Fruit fly (Drosophila melanogaster) Kc167 (cell line): ENCODE results near the gene CG4842.

Experiments
- Myc ChIP-seq: fragments of >200 bp; optimal IDR thresholded peaks from 2 replicates; lab custom pipeline; 2017; ENCODE audit warnings: missing external identifiers
- Sin3A ChIP-seq: fragments of >200 bp; optimal IDR thresholded peaks from 2 replicates; lab custom pipeline; 2018; ENCODE audit warnings: missing external identifiers
- h ChIP-seq: fragments of >200 bp; optimal IDR thresholded peaks from 3 replicates; lab custom pipeline; 2018; ENCODE audit warnings: missing external identifiers
- insv ChIP-seq: fragments of >200 bp; optimal IDR thresholded peaks from 3 replicates; lab custom pipeline; 2018; ENCODE audit warnings: missing external identifiers
- psq ChIP-seq: fragments of >200 bp; optimal IDR thresholded peaks from 2 replicates; lab custom pipeline; 2017; ENCODE audit warnings: missing external identifiers
- ttk ChIP-seq: sonication (Bioruptor generic); optimal IDR thresholded peaks from 2 replicates; lab custom pipeline; 2017; ENCODE audit warnings: missing external identifiers

Gene CG4842

dm6 chr3L:16402253-16402652, 34.1 kb downstream of the CG4842 start:
- TF ChIP-seq insv (lab: Kevin White, UChicago), result no peak
- TF ChIP-seq Myc, result no peak
- TF ChIP-seq h (lab: Kevin White, UChicago), result no peak
- no peak for TF ChIP-seq Sin3A (lab: Kevin White, UChicago)
- TF ChIP-seq ttk (lab: Kevin White, UChicago), result no peak
- no peak for TF ChIP-seq psq (lab: Kevin White, UChicago)

DNA sequence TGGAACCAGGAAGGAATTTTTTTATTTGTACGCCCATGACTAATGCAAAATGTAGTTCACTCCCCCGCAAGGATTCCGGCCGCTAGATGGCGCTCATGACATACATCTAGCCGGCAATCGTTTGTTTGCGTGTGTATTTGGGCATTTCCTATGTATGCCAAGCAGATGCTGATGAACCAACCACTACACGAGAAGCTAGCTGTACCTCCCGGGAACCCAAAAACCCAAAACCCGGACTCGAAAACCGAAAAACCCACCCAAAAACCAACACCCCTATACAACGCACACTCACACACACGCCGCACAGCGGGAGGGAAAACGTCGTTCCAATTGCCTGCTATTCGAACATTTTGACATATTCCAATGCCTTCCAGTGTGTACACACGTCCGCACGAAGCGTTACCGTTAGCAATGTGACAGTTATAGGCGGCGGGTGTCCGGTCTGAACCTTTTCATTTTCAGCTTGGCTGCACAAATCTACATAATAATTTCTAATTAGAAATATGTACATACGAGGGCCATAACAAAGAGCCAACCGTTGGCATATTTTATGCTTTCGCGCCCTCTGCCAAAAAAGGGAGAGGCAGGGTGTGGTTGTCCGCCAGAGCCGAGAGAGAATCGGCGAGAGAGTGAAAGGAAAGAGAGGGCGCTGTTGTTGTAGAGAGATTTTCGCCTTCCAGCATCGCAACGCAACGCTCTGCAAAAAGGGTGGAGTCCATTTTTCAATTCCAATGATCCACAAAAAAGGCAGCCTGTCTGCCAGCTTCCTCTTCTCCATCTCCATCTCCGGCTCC, 39.8 kb downstream of the CG4842 start:
- no peak for TF ChIP-seq insv (lab: Kevin White, UChicago)
- no peak for TF ChIP-seq Sin3A (lab: Kevin White, UChicago)

DNA sequence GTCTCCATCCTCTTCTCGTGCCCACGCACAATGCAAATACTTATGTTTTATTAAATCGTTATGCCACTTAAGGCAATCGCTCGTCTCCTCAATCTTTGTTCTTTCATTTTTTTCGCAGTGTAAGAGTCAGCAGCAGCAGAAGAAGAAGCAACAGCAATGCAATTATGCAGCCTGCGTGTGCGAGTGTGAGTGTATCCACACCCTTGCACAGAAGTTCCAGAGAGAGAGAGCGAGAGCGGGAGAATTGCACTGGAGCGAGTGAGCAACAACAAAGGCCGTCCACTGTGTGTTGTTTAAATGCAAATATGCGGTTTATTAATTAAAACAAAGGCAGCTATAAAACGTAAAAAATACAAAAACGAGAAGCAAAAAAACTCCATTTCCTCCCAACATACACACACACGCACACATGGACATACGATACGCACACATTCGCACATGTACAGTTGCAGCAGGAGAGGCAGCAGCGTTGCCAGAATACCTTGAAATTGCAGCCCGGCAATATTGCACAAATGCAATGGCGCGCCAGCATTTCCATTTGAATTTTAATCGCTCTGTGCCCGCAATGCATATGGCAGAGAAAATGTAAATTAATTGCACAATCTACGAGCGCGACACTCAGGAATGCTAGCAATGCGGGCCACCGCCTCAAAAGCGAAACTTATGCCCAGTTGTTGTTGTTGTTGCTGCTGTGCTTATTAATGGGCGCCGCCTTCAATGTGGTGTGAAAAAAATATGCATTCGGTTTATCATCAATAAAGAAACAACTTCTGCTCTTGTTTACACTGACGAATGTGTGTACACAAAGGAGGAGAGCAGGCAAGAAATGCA, 40.6 kb downstream of the CG4842 start:
- no peak for TF ChIP-seq psq (lab: Kevin White, UChicago)
- TF ChIP-seq Sin3A (lab: Kevin White, UChicago), result no peak
- TF ChIP-seq Myc, result no peak

DNA sequence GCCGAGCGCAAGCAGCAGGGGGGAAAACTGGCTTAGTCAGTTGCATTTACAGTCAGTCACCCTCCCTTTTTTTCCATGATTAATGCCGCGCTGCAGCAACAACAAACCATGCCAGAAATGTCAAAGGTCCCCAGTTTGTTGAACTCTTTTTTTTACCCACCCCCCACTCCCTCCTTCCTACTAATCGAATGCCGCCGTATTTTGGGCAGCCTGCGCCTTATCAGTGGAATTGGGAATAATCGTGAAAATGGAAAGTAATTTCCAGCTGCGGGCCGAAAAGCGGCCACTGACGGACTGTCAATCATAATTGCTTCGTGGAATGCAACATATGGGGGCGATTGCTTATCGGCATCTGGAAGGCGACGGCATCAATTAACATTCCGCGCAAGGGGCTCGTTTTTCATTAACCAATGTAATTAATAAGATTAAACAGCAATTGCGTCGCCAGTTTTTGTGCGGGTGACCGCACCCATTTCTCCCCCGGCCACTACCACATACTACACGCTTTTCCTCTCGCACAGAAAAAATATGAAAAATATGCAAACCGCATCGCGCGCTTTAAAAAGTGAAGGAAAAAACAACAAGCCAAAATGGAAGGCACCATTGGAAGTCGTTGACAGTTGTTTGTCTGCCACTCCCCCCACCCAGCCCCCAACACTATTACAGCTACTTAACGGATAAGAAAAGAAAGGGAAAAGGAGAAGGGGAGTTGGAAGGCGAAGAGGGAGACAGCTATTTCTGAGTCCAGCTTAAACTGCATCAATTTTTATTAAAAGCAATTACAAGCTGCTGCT, 41.4 kb downstream of the CG4842 start:
- TF ChIP-seq Myc, result no peak
- no peak for TF ChIP-seq ttk (lab: Kevin White, UChicago)
- no peak for TF ChIP-seq insv (lab: Kevin White, UChicago)
- TF ChIP-seq Sin3A (lab: Kevin White, UChicago), result no peak
- no peak for TF ChIP-seq psq (lab: Kevin White, UChicago)
- TF ChIP-seq h (lab: Kevin White, UChicago), result no peak

DNA sequence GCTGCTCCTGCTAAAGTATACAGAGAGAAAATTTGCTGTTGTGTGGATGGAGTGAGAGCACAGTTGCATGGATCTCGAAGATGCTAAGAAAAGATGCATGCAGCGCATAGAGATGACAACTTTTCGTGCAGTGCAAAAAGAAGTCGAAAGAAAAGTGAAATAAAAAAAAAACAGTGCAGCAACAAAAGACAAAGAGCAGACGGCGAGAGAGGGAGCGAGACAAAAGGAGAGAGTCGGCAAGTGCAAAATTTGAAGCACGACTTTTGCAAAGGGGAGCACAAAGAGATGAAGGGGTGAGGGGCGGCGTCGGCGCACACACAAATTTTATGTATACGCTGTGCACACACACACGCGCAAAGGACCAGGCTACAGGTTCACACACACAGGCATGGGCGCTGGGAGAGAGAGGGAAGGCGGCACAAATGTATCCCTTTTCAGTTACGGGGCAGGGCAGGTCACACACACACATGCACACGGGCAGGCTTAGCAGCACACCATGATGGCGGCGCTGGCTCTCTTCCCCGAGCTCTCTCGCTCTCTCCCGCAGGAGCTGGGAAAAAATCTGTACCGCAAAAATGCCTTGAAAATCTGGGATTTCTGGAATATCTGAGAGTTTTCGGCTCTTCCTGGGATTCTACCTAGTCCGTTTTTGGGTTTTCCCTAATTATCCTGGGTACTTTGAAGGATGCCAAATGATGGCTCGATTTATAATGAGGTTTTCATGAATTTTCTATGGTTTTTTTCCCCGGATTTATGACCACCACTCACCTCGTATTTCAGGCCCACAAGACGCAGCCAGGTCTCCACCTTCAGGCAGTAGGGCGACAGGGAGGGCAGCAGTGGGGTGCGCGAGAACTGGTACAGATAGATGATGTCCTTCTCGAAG, 42.3 kb downstream of the CG4842 start:
- TF ChIP-seq psq (lab: Kevin White, UChicago), result no peak
- TF ChIP-seq insv (lab: Kevin White, UChicago), result no peak
- TF ChIP-seq h (lab: Kevin White, UChicago), result no peak
- no peak for TF ChIP-seq Myc
- TF ChIP-seq ttk (lab: Kevin White, UChicago), result no peak
- TF ChIP-seq Sin3A (lab: Kevin White, UChicago), result no peak

DNA sequence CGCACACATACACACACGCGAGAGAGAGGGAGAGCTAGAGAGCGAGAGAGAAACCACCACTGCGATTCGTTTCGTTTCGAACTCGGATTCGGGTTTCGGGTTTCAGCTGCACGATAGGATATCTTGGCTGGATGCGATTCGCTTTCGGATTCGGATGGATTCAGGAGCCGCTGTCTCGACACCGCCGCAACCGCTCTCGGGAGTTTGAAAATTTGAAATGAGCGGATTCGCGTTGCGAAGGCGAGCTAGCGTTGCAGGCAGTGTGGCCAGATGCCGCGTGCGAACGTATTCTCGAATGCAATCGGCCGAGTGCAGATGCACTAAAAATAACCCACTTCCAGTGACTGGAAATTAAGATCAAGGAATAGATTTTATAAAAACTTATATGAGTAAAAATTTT, 43.4 kb downstream of the CG4842 start, which contains the start of gene fax:
Gene fax (minus strand): TSS at position 263 of the 400 bp plus-strand sequence.
- no peak for TF ChIP-seq Myc
- no peak for TF ChIP-seq psq (lab: Kevin White, UChicago)
- TF ChIP-seq h (lab: Kevin White, UChicago), result no peak
- TF ChIP-seq Sin3A (lab: Kevin White, UChicago), result no peak
- TF ChIP-seq insv (lab: Kevin White, UChicago), result no peak
- TF ChIP-seq ttk (lab: Kevin White, UChicago), result no peak

DNA sequence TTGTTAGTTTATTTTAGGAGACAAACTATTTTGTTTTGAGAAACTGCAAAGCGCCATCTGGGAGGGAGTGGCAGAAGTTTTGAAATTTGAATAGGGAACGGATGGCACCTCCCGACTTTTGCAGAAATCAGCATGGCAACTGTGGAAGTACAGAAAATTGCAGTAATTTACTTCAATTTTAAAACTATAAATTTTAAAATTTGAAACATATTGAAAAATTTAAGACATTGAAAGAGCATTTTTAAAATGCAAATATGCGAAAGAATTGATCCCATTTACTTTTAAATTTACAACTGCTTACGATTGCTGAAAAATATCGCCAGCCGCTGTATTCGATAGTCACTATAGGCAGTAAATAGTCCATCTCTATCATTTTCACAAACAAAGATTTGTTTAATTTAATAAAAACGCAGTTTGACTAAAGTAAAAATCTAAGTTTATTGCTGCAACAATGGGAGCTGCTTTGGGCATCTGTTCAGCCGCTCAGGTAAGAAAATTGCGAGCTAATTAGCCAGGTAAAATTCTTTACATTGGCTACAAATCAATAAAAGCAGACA, 44.3 kb downstream of the CG4842 start, which contains the start of gene Serinc:
Gene Serinc (plus strand): TSS at position 329 of the 557 bp plus-strand sequence.
- TF ChIP-seq insv (lab: Kevin White, UChicago) (no peak), Myc (no peak), Sin3A (lab: Kevin White, UChicago) (no peak), h (lab: Kevin White, UChicago) (no peak), ttk (lab: Kevin White, UChicago) (no peak), psq (lab: Kevin White, UChicago) (no peak)

DNA sequence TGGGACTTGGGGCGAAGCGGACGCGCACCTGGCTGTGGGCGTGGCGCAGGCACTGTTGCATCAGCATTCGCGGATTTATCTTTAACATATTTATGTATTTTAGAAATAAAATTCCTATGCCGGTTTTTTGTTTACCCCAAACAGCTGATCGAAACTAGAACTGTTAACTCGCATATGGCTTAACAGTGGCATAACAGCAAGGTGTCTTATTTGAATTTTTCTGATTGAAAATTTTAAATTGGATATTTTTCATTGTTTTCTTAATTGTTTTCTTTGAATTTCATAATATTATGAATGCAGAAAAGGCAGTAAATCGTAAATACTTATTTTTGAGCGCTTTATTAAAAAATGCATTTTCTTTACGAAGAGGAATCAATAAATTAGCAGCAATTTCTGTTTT, 48.8 kb downstream of the CG4842 start, which contains the start of gene GluRS-m:
Gene GluRS-m (minus strand): TSS at position 154 of the 400 bp plus-strand sequence.
- no peak for TF ChIP-seq h (lab: Kevin White, UChicago)
- TF ChIP-seq Sin3A (lab: Kevin White, UChicago), result no peak
- TF ChIP-seq ttk (lab: Kevin White, UChicago), result no peak
- no peak for TF ChIP-seq Myc
